Fruit fly (Drosophila melanogaster) whole organism, embryonic: ENCODE results near the gene unc-13.

ENCODE experiments used
- Aef1 ChIP-seq: fragments of 200-800 bp; sonication (Bioruptor generic); IDR thresholded peaks from 3 replicates; pipeline ENCODE4 v1.3.6; 2022; ENCODE audit warnings: missing biosample characterization, missing genetic modification characterization
- CG10267 ChIP-seq: fragments of 200-800 bp; sonication (Bioruptor generic); optimal IDR thresholded peaks from 2 replicates; lab custom pipeline; 2018; ENCODE audit warnings: missing biosample characterization, mild to moderate bottlenecking, missing genetic modification characterization, moderate library complexity
- CG10431 ChIP-seq: fragments of 200-800 bp; sonication (Bioruptor generic); optimal IDR thresholded peaks from 3 replicates; lab custom pipeline; 2018; ENCODE audit warnings: missing biosample characterization, mild to moderate bottlenecking, missing genetic modification characterization
- CG11695 ChIP-seq: fragments of 200-800 bp; sonication (Bioruptor generic); IDR thresholded peaks from 3 replicates; pipeline ENCODE4 v1.3.6; 2022; ENCODE audit warnings: missing biosample characterization, missing genetic modification characterization
- CG13624 ChIP-seq: fragments of 200-800 bp; sonication (Bioruptor generic); optimal IDR thresholded peaks from 2 replicates; lab custom pipeline; 2016; ENCODE audit warnings: missing biosample characterization, missing genetic modification characterization
- CG15479 ChIP-seq: fragments of 200-800 bp; sonication (Bioruptor generic); optimal IDR thresholded peaks from 3 replicates; lab custom pipeline; 2019; ENCODE audit warnings: missing biosample characterization, mild to moderate bottlenecking, missing genetic modification characterization, moderate library complexity
- CG15696 ChIP-seq: fragments of 200-800 bp; sonication (Bioruptor generic); optimal IDR thresholded peaks from 2 replicates; lab custom pipeline; 2019; ENCODE audit warnings: missing biosample characterization, mild to moderate bottlenecking, missing genetic modification characterization, moderate library complexity
- CG1647 ChIP-seq: fragments of 200-800 bp; sonication (Bioruptor generic); optimal IDR thresholded peaks from 3 replicates; lab custom pipeline; 2016; ENCODE audit warnings: missing biosample characterization, missing genetic modification characterization
- CG17385 ChIP-seq: fragments of 200-800 bp; sonication (Bioruptor generic); optimal IDR thresholded peaks from 3 replicates; lab custom pipeline; 2018; ENCODE audit warnings: missing biosample characterization, mild to moderate bottlenecking, missing genetic modification characterization
- CG17568 ChIP-seq: fragments of 200-800 bp; sonication (Bioruptor generic); optimal IDR thresholded peaks from 2 replicates; lab custom pipeline; 2018; ENCODE audit warnings: missing biosample characterization, mild to moderate bottlenecking, missing genetic modification characterization, moderate library complexity
- CG32532 ChIP-seq: fragments of 200-800 bp; sonication (Bioruptor generic); IDR thresholded peaks from 2 replicates; pipeline ENCODE4 v1.3.6; 2022; ENCODE audit warnings: missing biosample characterization, missing genetic modification characterization
- CG33213 ChIP-seq: fragments of 200-800 bp; sonication (Bioruptor generic); optimal IDR thresholded peaks from 3 replicates; lab custom pipeline; 2016; ENCODE audit warnings: missing biosample characterization, missing genetic modification characterization
- CG34224 ChIP-seq: fragments of 200-800 bp; sonication (Bioruptor generic); IDR thresholded peaks from 3 replicates; pipeline ENCODE4 v1.3.6; 2022; ENCODE audit warnings: missing biosample characterization, missing genetic modification characterization; ENCODE audit not compliant: partially characterized antibody
- CG34376 ChIP-seq: fragments of 200-800 bp; sonication (Bioruptor generic); optimal IDR thresholded peaks from 2 replicates; lab custom pipeline; 2018; ENCODE audit warnings: missing biosample characterization, mild to moderate bottlenecking, missing genetic modification characterization
- CG3838 ChIP-seq: fragments of 200-800 bp; sonication (Bioruptor generic); optimal IDR thresholded peaks from 3 replicates; lab custom pipeline; 2016; ENCODE audit warnings: missing biosample characterization, missing genetic modification characterization
- CG4617 ChIP-seq: fragments of 200-800 bp; sonication (Bioruptor generic); optimal IDR thresholded peaks from 3 replicates; lab custom pipeline; 2016; ENCODE audit warnings: missing biosample characterization, missing genetic modification characterization, borderline replicate concordance
- CG6654 ChIP-seq: fragments of 200-800 bp; sonication (Bioruptor generic); optimal IDR thresholded peaks from 2 replicates; lab custom pipeline; 2017; ENCODE audit warnings: missing biosample characterization, mild to moderate bottlenecking, missing genetic modification characterization
- CG6854 ChIP-seq: fragments of 200-800 bp; sonication (Bioruptor generic); optimal IDR thresholded peaks from 3 replicates; lab custom pipeline; 2017; ENCODE audit warnings: missing biosample characterization, mild to moderate bottlenecking, missing genetic modification characterization
- CG7745 ChIP-seq: fragments of 200-800 bp; sonication (Bioruptor generic); optimal IDR thresholded peaks from 2 replicates; lab custom pipeline; 2018; ENCODE audit warnings: missing biosample characterization, mild to moderate bottlenecking, missing genetic modification characterization, moderate library complexity
- CG7786 ChIP-seq: fragments of 200-800 bp; sonication (Bioruptor generic); optimal IDR thresholded peaks from 2 replicates; lab custom pipeline; 2016; ENCODE audit warnings: missing biosample characterization, missing genetic modification characterization
- CG7839 ChIP-seq: fragments of 200-800 bp; sonication (Bioruptor generic); optimal IDR thresholded peaks from 3 replicates; lab custom pipeline; 2018; ENCODE audit warnings: missing biosample characterization, mild to moderate bottlenecking, missing genetic modification characterization, moderate library complexity
- CG8359 ChIP-seq: fragments of 200-800 bp; sonication (Bioruptor generic); optimal IDR thresholded peaks from 2 replicates; lab custom pipeline; 2017; ENCODE audit warnings: missing biosample characterization, mild to moderate bottlenecking, missing genetic modification characterization, borderline replicate concordance
- CG9215 ChIP-seq: fragments of 200-800 bp; sonication (Bioruptor generic); IDR thresholded peaks from 2 replicates; pipeline ENCODE4 v1.3.6; 2022; ENCODE audit warnings: missing biosample characterization, missing genetic modification characterization
- CoRest ChIP-seq: fragments of 200-800 bp; sonication (Bioruptor generic); optimal IDR thresholded peaks from 3 replicates; lab custom pipeline; 2018; ENCODE audit warnings: missing biosample characterization, mild to moderate bottlenecking, missing genetic modification characterization, moderate library complexity
- Doc3 ChIP-seq: fragments of 200-800 bp; sonication (Bioruptor generic); IDR thresholded peaks from 3 replicates; pipeline ENCODE4 v1.3.6; 2022; ENCODE audit warnings: missing biosample characterization, missing genetic modification characterization; ENCODE audit not compliant: partially characterized antibody
- Drgx ChIP-seq: fragments of 200-800 bp; sonication (Bioruptor generic); IDR thresholded peaks from 2 replicates; pipeline ENCODE4 v1.3.6; 2022; ENCODE audit warnings: missing biosample characterization, missing genetic modification characterization
- HLH4C ChIP-seq: fragments of 200-800 bp; sonication (Bioruptor generic); IDR thresholded peaks from 3 replicates; pipeline ENCODE4 v1.3.6; 2022; ENCODE audit warnings: missing biosample characterization, missing genetic modification characterization; ENCODE audit not compliant: partially characterized antibody
- HmgD ChIP-seq: fragments of 200-800 bp; sonication (Bioruptor generic); optimal IDR thresholded peaks from 3 replicates; lab custom pipeline; 2016; ENCODE audit warnings: missing biosample characterization, missing genetic modification characterization
- Hr78 ChIP-seq, 2 experiments: fragments of 200-800 bp in 1 of 2; fragments of >200 bp in 1 of 2; sonication (Bioruptor generic) in 1 of 2; optimal IDR thresholded peaks; 2 replicates each; lab custom pipeline; 2017 to 2019; ENCODE audit warnings: missing biosample characterization in 2 of 2, missing genetic modification characterization in 2 of 2, mild to moderate bottlenecking in 1 of 2, moderate library complexity in 1 of 2
- Meics ChIP-seq: fragments of 200-800 bp; sonication (Bioruptor generic); optimal IDR thresholded peaks from 2 replicates; lab custom pipeline; 2017; ENCODE audit warnings: missing biosample characterization, mild to moderate bottlenecking, missing genetic modification characterization
- Nf-YC ChIP-seq: fragments of 200-800 bp; optimal IDR thresholded peaks from 3 replicates; lab custom pipeline; 2019; ENCODE audit warnings: missing biosample characterization, mild to moderate bottlenecking, missing genetic modification characterization, moderate library complexity
- Sox102F ChIP-seq: fragments of 200-800 bp; sonication (Bioruptor generic); optimal IDR thresholded peaks from 2 replicates; lab custom pipeline; 2018; ENCODE audit warnings: missing biosample characterization, mild to moderate bottlenecking, missing genetic modification characterization, moderate library complexity
- az2 ChIP-seq: fragments of 200-800 bp; sonication (Bioruptor generic); optimal IDR thresholded peaks from 3 replicates; lab custom pipeline; 2016; ENCODE audit warnings: missing biosample characterization, missing genetic modification characterization
- bab2 ChIP-seq: fragments of 200-800 bp; sonication (Bioruptor generic); optimal IDR thresholded peaks from 2 replicates; lab custom pipeline; 2016; ENCODE audit warnings: missing biosample characterization, missing genetic modification characterization
- chm ChIP-seq: fragments of 200-800 bp; sonication (Bioruptor generic); IDR thresholded peaks from 2 replicates; pipeline ENCODE4 v1.3.6; 2022; ENCODE audit warnings: missing biosample characterization, missing genetic modification characterization
- corto ChIP-seq: fragments of 200-800 bp; sonication (Bioruptor generic); optimal IDR thresholded peaks from 2 replicates; lab custom pipeline; 2016; ENCODE audit warnings: missing biosample characterization, mild to moderate bottlenecking, missing genetic modification characterization, moderate library complexity
- dpn ChIP-seq, 2 experiments: fragments of 200-800 bp; sonication (Bioruptor generic); optimal IDR thresholded peaks; 3 replicates each; lab custom pipeline; 2016; ENCODE audit warnings: missing biosample characterization in 2 of 2, missing genetic modification characterization in 2 of 2
- fd64A ChIP-seq: fragments of 200-800 bp; sonication (Bioruptor generic); optimal IDR thresholded peaks from 3 replicates; lab custom pipeline; 2018; ENCODE audit warnings: missing biosample characterization, mild to moderate bottlenecking, missing genetic modification characterization
- hkb ChIP-seq, 2 experiments: fragments of 200-800 bp in 1 of 2; fragments of >200 bp in 1 of 2; sonication (Bioruptor generic) in 1 of 2; IDR thresholded peaks in 1 of 2; optimal IDR thresholded peaks in 1 of 2; 2 replicates each; pipeline versions ENCODE4 v1.3.6 to Lab custom; 2017 to 2022; ENCODE audit warnings: missing biosample characterization in 1 of 2, missing genetic modification characterization in 1 of 2
- nerfin-1 ChIP-seq: fragments of 200-800 bp; sonication (Bioruptor generic); optimal IDR thresholded peaks from 3 replicates; lab custom pipeline; 2019; ENCODE audit warnings: missing biosample characterization, mild to moderate bottlenecking, missing genetic modification characterization, moderate library complexity
- org-1 ChIP-seq: fragments of 200-800 bp; sonication (Bioruptor generic); optimal IDR thresholded peaks from 2 replicates; lab custom pipeline; 2017; ENCODE audit warnings: missing biosample characterization, missing genetic modification characterization
- phol ChIP-seq: fragments of 200-800 bp; sonication (Bioruptor generic); optimal IDR thresholded peaks from 3 replicates; lab custom pipeline; 2018; ENCODE audit warnings: missing biosample characterization, mild to moderate bottlenecking, missing genetic modification characterization, moderate library complexity
- sens ChIP-seq: fragments of 200-800 bp; sonication (Bioruptor generic); peaks from one replicate; lab custom pipeline; 2016; ENCODE audit warnings: missing biosample characterization, missing genetic modification characterization
- so ChIP-seq: fragments of 200-800 bp; sonication (Bioruptor generic); IDR thresholded peaks from 3 replicates; pipeline ENCODE4 v1.3.6; 2022; ENCODE audit warnings: missing biosample characterization, missing genetic modification characterization
- wor ChIP-seq: fragments of 200-800 bp; sonication (Bioruptor generic); IDR thresholded peaks from 2 replicates; pipeline ENCODE4 v1.3.6; 2022; ENCODE audit warnings: missing biosample characterization, missing genetic modification characterization
- zf30C ChIP-seq: fragments of 200-800 bp; sonication (Bioruptor generic); optimal IDR thresholded peaks from 3 replicates; lab custom pipeline; 2018; ENCODE audit warnings: missing biosample characterization, mild to moderate bottlenecking, missing genetic modification characterization
- zfh1 ChIP-seq: fragments of 200-800 bp; sonication (Bioruptor generic); IDR thresholded peaks from 3 replicates; pipeline ENCODE4 v1.3.6; 2022; ENCODE audit warnings: missing biosample characterization, missing genetic modification characterization
- zfh2 ChIP-seq: fragments of 200-800 bp; sonication (Bioruptor generic); optimal IDR thresholded peaks from 2 replicates; lab custom pipeline; 2016; ENCODE audit warnings: missing biosample characterization, missing genetic modification characterization

The unc-13 gene

dm6 chr4:866437-867216 is 45.5 kb downstream of the unc-13 start, which contains the start of gene Gyf (continued):
- TF ChIP-seq bab2 (GFP tag; lab: Kevin White, UChicago) (no peak), CG17568 (GFP tag; lab: Kevin White, UChicago) (no peak), CoRest (tag; lab: Kevin White, UChicago) (no peak), CG15696 (tag; lab: Kevin White, UChicago) (peak; percentile 26), CG6854 (GFP tag; lab: Kevin White, UChicago) (no peak), Meics (GFP tag; lab: Kevin White, UChicago) (no peak), fd64A (GFP tag; lab: Kevin White, UChicago) (no peak), HmgD (peak; percentile 82), so (GFP tag; lab: Robert Waterston, UW) (no peak), corto (no peak), CG10267 (tag; lab: Kevin White, UChicago) (peak; percentile 34), CG7839 (tag; lab: Kevin White, UChicago) (no peak), CG34224 (GFP tag; lab: Robert Waterston, UW) (no peak), CG8359 (GFP tag; lab: Kevin White, UChicago) (no peak), Aef1 (GFP tag; lab: Robert Waterston, UW) (no peak), zf30C (no peak), hkb (optimal IDR thresholded peaks at IDR 0.05; lab: Kevin White, UChicago) (no peak), hkb (GFP tag; IDR thresholded peaks at IDR 0.05; lab: Robert Waterston, UW) (0 out of 2 replicates have a peak, but pooled peaks have one; percentile 53), CG7786 (GFP tag; lab: Kevin White, UChicago) (peak; percentile 26), Sox102F (GFP tag; lab: Kevin White, UChicago) (no peak), CG17385 (GFP tag; lab: Kevin White, UChicago) (no peak), HLH4C (GFP tag; lab: Robert Waterston, UW) (no peak), CG10431 (GFP tag; lab: Kevin White, UChicago) (no peak), CG6654 (GFP tag; lab: Kevin White, UChicago) (no peak), CG13624 (GFP tag; lab: Kevin White, UChicago) (no peak), wor (GFP tag; lab: Robert Waterston, UW) (no peak), zfh2 (GFP tag; lab: Kevin White, UChicago) (peak; percentile 57), phol (tag; lab: Kevin White, UChicago) (peak; percentile 66), nerfin-1 (tag; lab: Kevin White, UChicago) (no peak), CG1647 (GFP tag; lab: Kevin White, UChicago) (no peak), Nf-YC (tag; lab: Kevin White, UChicago) (no peak), CG33213 (GFP tag; lab: Kevin White, UChicago) (peak; percentile 75), chm (no peak), CG32532 (GFP tag; lab: Robert Waterston, UW) (no peak), CG9215 (GFP tag; lab: Robert Waterston, UW) (no peak), zfh1 (GFP tag; lab: Robert Waterston, UW) (no peak), CG11695 (GFP tag; lab: Robert Waterston, UW) (no peak), sens (GFP tag; lab: Kevin White, UChicago) (peak; percentile 74), CG34376 (GFP tag; lab: Kevin White, UChicago) (peak; percentile 53), org-1 (GFP tag; lab: Kevin White, UChicago) (no peak), CG7745 (no peak), dpn (GFP tag; optimal IDR thresholded peaks at IDR 0.05; lab: Kevin White, UChicago) (peak in 1 of 2 experiments; percentile 21), Doc3 (no peak), Hr78 (GFP tag; optimal IDR thresholded peaks at IDR 0.05; lab: Kevin White, UChicago) (peak in 1 of 2 experiments; percentile 50), Drgx (GFP tag; lab: Robert Waterston, UW) (no peak), az2 (GFP tag; lab: Kevin White, UChicago) (no peak), CG3838 (no peak), CG15479 (GFP tag; lab: Kevin White, UChicago) (no peak), CG4617 (peak; percentile 47)
